Fruit fly (Drosophila melanogaster) S2 (cell line): Measurements from ENCODE around the gene CG13675.

Source experiments
- CG8478 ChIP-seq: fragments of >200 bp; optimal IDR thresholded peaks from 2 replicates; lab custom pipeline; 2018
- CTCF ChIP-seq, 2 experiments: fragments of >200 bp; optimal IDR thresholded peaks; 2 replicates each; lab custom pipeline; 2018

CG13675 gene

DNA sequence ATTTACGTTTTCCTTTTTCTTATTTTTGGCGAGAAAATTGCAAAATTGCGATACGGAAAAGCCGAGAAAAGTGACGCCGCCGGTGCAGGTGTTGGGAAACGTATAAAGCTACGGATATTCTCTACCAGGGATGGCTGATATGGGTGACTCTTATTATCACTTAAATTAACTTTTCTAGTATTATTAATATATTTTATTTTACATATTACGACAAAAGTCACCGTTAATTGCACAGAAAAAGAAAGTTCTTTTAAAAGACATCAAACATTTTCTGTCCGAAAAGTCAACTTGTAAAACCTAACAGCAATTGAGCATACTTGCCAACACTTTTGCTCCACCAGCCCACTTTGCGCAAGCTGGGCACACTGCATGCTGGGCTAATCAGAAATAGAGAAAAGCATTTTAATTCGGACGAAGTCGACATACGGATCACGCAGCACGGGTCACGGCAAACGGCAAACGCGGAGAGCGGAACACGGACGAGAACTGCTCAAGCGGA, 37.6 kb downstream of the CG13675 start, which contains the start of the genes Cds and Uba2:
TSS of gene Cds (plus strand) at position 51 of the 499 bp plus-strand sequence.
TSS of gene Uba2 (minus strand) at position 107 of the 499 bp plus-strand sequence.
- no peak for TF ChIP-seq CG8478
- TF ChIP-seq CTCF (optimal IDR thresholded peaks at IDR 0.05; lab: Kevin White, UChicago): no peak

DNA sequence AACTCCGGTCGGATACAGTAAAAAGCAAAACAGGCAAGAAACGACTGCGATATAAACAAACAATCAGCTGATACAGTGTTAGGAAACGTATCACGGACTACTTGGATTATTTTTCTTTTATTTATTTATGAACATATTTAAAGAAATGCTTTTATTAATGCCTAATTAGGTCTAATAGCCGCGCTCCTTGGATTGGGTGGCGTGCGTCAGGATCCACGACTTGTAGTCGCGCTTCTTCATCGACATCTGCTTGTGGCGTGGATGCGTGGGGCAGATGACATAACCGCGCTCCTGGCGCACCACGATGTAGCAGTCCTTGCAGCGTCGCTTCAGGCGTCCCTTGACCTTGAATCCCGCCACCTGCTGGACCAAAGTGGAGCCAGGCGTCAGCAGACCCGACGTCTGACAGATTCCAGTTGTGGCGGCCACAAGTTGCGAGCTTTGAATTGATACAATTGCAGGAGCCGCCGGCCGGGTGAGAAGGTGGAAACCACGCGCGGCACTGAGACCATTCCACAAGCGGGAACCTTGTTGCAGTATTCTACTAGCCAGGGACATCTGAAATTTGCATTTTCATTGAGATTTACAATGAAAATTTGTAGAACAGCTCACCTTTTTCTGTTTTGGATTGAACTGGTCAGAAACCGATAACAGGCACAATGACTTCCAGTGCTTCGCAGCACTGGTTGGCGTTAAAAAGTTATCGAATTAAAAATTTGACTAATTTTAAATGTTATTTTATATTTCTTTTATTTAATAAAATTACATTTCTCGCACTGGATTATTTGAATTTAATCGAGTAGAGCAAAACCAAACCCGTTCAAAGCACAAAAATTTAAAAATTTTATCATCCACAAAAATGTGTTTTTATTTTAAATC, 40.6 kb downstream of the CG13675 start, which contains the start of the genes CG7550 and mRpL36:
TSS of gene CG7550 (minus strand) at position 51 of the 879 bp plus-strand sequence.
TSS of gene mRpL36 (minus strand) at position 652 of the 879 bp plus-strand sequence.
- no peak for TF ChIP-seq CG8478
- TF ChIP-seq CTCF (optimal IDR thresholded peaks at IDR 0.05; lab: Kevin White, UChicago): no peak

- TF ChIP-seq CTCF (optimal IDR thresholded peaks at IDR 0.05; lab: Kevin White, UChicago) (no peak), CG8478 (no peak)
Measured at dm6 chr3L:8121590-8121989, 43.7 kb downstream of the CG13675 start, which contains the start of gene ldbr. Gene ldbr, plus strand, starts transcription at chr3L:8121827.

DNA sequence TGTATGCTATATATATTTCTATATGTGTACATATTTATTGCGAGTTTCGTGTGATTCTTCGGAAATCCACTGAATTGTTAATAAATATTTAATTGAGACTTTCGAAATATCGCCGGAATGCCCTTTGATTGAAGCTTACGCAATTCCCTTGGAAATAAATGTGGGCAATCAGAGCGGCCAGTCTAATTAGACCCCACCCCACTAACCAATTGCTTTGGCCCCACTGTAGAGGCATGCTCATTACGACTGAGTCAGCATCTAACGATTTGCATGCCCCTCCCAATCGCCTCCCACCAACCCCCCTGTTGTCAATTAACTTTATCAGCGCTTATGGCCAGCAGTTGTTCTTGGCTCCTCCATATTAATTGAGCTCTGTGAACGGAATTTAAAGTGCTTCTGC, 48.5 kb downstream of the CG13675 start:
- no peak for TF ChIP-seq CG8478
- TF ChIP-seq CTCF (optimal IDR thresholded peaks at IDR 0.05; lab: Kevin White, UChicago): no peak

DNA sequence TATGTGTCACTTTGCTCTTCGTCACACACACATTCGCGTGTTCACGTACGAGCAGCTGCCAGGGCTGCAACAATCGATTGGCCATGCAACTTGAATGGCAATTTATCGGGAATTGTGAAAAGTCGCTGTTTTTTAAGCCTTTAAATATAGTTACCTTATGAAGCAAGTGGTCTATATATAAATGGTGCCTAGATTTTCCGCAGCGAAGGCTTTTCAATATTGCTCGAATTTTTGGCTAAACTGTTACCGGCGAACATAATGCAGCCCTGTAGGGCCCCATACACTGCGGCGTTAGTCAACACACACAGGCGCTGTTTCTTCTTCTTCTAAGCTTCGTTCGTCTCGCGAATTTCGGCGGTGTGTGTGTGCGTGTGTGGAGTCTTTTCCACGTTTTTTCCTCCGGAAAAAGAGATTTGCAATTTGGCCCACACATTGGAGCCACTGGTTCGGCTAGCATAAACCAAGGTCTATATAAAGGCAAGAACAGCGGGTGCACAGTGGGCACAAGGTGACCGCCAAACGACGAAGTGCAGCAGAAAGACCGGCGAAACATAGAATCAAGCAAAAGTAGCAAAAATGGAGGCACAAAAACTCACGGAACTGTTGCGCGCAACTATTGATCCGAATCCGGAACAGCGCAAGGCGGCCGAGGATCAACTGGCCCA, 49.3 kb downstream of the CG13675 start, which contains the start of the genes Arp3 and msk:
TSS of gene Arp3 (minus strand) at position 39 of the 665 bp plus-strand sequence.
TSS of gene msk (plus strand) at position 316 of the 665 bp plus-strand sequence.
- TF ChIP-seq CTCF (optimal IDR thresholded peaks at IDR 0.05; lab: Kevin White, UChicago): peak in 1 of 2 experiments; percentile 16
- TF ChIP-seq CG8478: no peak
